Fruit fly (Drosophila melanogaster) whole organism, embryonic: ENCODE data around the gene sni.

ENCODE experiments used
- CG10274 ChIP-seq: fragments of 200-800 bp; sonication (Bioruptor generic); optimal IDR thresholded peaks from 3 replicates; lab custom pipeline; 2017; ENCODE audit warnings: missing biosample characterization, mild to moderate bottlenecking, missing genetic modification characterization
- CG10979 ChIP-seq: fragments of 200-800 bp; sonication (Bioruptor generic); optimal IDR thresholded peaks from 2 replicates; lab custom pipeline; 2018; ENCODE audit warnings: missing biosample characterization, mild to moderate bottlenecking, missing genetic modification characterization, moderate library complexity
- CG12769 ChIP-seq: fragments of 200-800 bp; sonication (Bioruptor generic); optimal IDR thresholded peaks from 2 replicates; lab custom pipeline; 2019; ENCODE audit warnings: missing biosample characterization, mild to moderate bottlenecking, missing genetic modification characterization, moderate library complexity
- CG13123 ChIP-seq: fragments of 200-800 bp; sonication (Bioruptor generic); optimal IDR thresholded peaks from 2 replicates; lab custom pipeline; 2016; ENCODE audit warnings: missing biosample characterization, missing genetic modification characterization
- CG14710 ChIP-seq: fragments of 200-800 bp; sonication (Bioruptor generic); optimal IDR thresholded peaks from 3 replicates; lab custom pipeline; 2019; ENCODE audit warnings: missing biosample characterization, mild to moderate bottlenecking, missing genetic modification characterization, moderate library complexity
- CG1603 ChIP-seq: fragments of 200-800 bp; sonication (Bioruptor generic); optimal IDR thresholded peaks from 2 replicates; lab custom pipeline; 2019; ENCODE audit warnings: missing biosample characterization, mild to moderate bottlenecking, missing genetic modification characterization, moderate library complexity
- CG17612 ChIP-seq: fragments of 200-800 bp; sonication (Bioruptor generic); IDR thresholded peaks from 2 replicates; pipeline ENCODE4 v1.3.6; 2022; ENCODE audit warnings: missing biosample characterization, missing genetic modification characterization
- CG17829 ChIP-seq: fragments of 200-800 bp; optimal IDR thresholded peaks from 2 replicates; lab custom pipeline; 2019; ENCODE audit warnings: missing biosample characterization, mild to moderate bottlenecking, missing genetic modification characterization, moderate library complexity
- CG1832 ChIP-seq: fragments of 200-800 bp; sonication (Bioruptor generic); optimal IDR thresholded peaks from 2 replicates; lab custom pipeline; 2017; ENCODE audit warnings: missing biosample characterization, mild to moderate bottlenecking, missing genetic modification characterization, inconsistent platforms
- CG2199 ChIP-seq: fragments of 200-800 bp; sonication (Bioruptor generic); IDR thresholded peaks from 3 replicates; pipeline ENCODE4 v1.3.6; 2022; ENCODE audit warnings: missing biosample characterization, missing genetic modification characterization
- CG2889 ChIP-seq: fragments of 200-800 bp; sonication (Bioruptor generic); IDR thresholded peaks from 3 replicates; pipeline ENCODE4 v1.3.6; 2022; ENCODE audit warnings: missing biosample characterization, missing genetic modification characterization
- CG30020 ChIP-seq: fragments of 200-800 bp; optimal IDR thresholded peaks from 2 replicates; lab custom pipeline; 2019; ENCODE audit warnings: missing biosample characterization, mild to moderate bottlenecking, missing genetic modification characterization, moderate library complexity
- CG31224 ChIP-seq: fragments of 200-800 bp; sonication (Bioruptor generic); IDR thresholded peaks from 2 replicates; pipeline ENCODE4 v1.3.6; 2022; ENCODE audit warnings: missing biosample characterization, missing genetic modification characterization
- CG31441 ChIP-seq: fragments of 200-800 bp; sonication (Bioruptor generic); IDR thresholded peaks from 2 replicates; pipeline ENCODE4 v1.3.6; 2022; ENCODE audit warnings: missing biosample characterization, missing genetic modification characterization
- CG3163 ChIP-seq: fragments of 200-800 bp; sonication (Bioruptor generic); optimal IDR thresholded peaks from 3 replicates; lab custom pipeline; 2016; ENCODE audit warnings: missing biosample characterization, missing genetic modification characterization
- CG42726 ChIP-seq: fragments of 200-800 bp; sonication (Bioruptor generic); IDR thresholded peaks from 2 replicates; pipeline ENCODE4 v1.3.6; 2022; ENCODE audit warnings: missing biosample characterization, missing genetic modification characterization; ENCODE audit not compliant: partially characterized antibody
- CG4328 ChIP-seq: fragments of 200-800 bp; sonication (Bioruptor generic); optimal IDR thresholded peaks from 3 replicates; lab custom pipeline; 2017; ENCODE audit warnings: missing biosample characterization, missing genetic modification reagents, missing genetic modification characterization
- CG4360 ChIP-seq: fragments of 200-800 bp; sonication (Bioruptor generic); IDR thresholded peaks from 2 replicates; pipeline ENCODE4 v1.3.6; 2022; ENCODE audit warnings: missing biosample characterization, missing genetic modification characterization
- CG8478 ChIP-seq: fragments of >200 bp; optimal IDR thresholded peaks from 2 replicates; lab custom pipeline; 2018
- CG8944 ChIP-seq: fragments of 200-800 bp; sonication (Bioruptor generic); optimal IDR thresholded peaks from 3 replicates; lab custom pipeline; 2016; ENCODE audit warnings: missing biosample characterization, missing genetic modification characterization
- D ChIP-seq, 2 experiments: fragments of 200-800 bp in 1 of 2; fragments of >200 bp in 1 of 2; sonication (Bioruptor generic) in 1 of 2; optimal IDR thresholded peaks; 2 replicates in 1 of 2; 3 replicates in 1 of 2; lab custom pipeline; 2017; ENCODE audit warnings: mild to moderate bottlenecking in 1 of 2, missing biosample characterization in 1 of 2, missing genetic modification characterization in 1 of 2, missing genetic modification reagents in 1 of 2
- Doc2 ChIP-seq: fragments of 200-800 bp; sonication (Bioruptor generic); IDR thresholded peaks from 2 replicates; pipeline ENCODE4 v1.3.6; 2022; ENCODE audit warnings: missing biosample characterization, missing genetic modification characterization
- Doc3 ChIP-seq: fragments of 200-800 bp; sonication (Bioruptor generic); IDR thresholded peaks from 3 replicates; pipeline ENCODE4 v1.3.6; 2022; ENCODE audit warnings: missing biosample characterization, missing genetic modification characterization; ENCODE audit not compliant: partially characterized antibody
- NC2β ChIP-seq: fragments of 200-800 bp; sonication (Bioruptor generic); optimal IDR thresholded peaks from 2 replicates; lab custom pipeline; 2016; ENCODE audit warnings: missing biosample characterization, missing genetic modification characterization
- Six4 ChIP-seq: fragments of 200-800 bp; sonication (Bioruptor generic); optimal IDR thresholded peaks from 2 replicates; lab custom pipeline; 2016; ENCODE audit warnings: missing biosample characterization, missing genetic modification characterization
- Trl ChIP-seq, 3 experiments: fragments of >200 bp in 2 of 3; fragments of 200-800 bp in 1 of 3; sonication (Bioruptor generic) in 1 of 3; optimal IDR thresholded peaks; 2 replicates in 1 of 3; 3 replicates in 2 of 3; lab custom pipeline; 2016 to 2017; ENCODE audit warnings: missing biosample characterization in 1 of 3, missing genetic modification characterization in 1 of 3
- Vsx1 ChIP-seq: fragments of 200-800 bp; sonication (Bioruptor generic); optimal IDR thresholded peaks from 2 replicates; lab custom pipeline; 2017; ENCODE audit warnings: missing biosample characterization, mild to moderate bottlenecking, missing genetic modification characterization, missing genetic modification reagents
- ara ChIP-seq: fragments of 200-800 bp; sonication (Bioruptor generic); IDR thresholded peaks from 2 replicates; pipeline ENCODE4 v1.3.6; 2022; ENCODE audit warnings: missing biosample characterization, missing genetic modification characterization
- cg ChIP-seq: fragments of 200-800 bp; sonication (Bioruptor generic); optimal IDR thresholded peaks from 3 replicates; lab custom pipeline; 2019; ENCODE audit warnings: missing biosample characterization, mild to moderate bottlenecking, missing genetic modification characterization, moderate library complexity
- chinmo ChIP-seq: fragments of 200-800 bp; sonication (Bioruptor generic); IDR thresholded peaks from 4 replicates; pipeline ENCODE4 v1.3.6; 2022; ENCODE audit warnings: missing biosample characterization, missing genetic modification characterization; ENCODE audit not compliant: partially characterized antibody
- crol ChIP-seq: fragments of 200-800 bp; sonication (Bioruptor generic); IDR thresholded peaks from 2 replicates; pipeline ENCODE4 v1.3.6; 2022; ENCODE audit warnings: missing biosample characterization, missing genetic modification characterization
- dysf ChIP-seq: fragments of 200-800 bp; sonication (Bioruptor generic); IDR thresholded peaks from 3 replicates; pipeline ENCODE4 v1.3.6; 2022; ENCODE audit warnings: missing biosample characterization, missing genetic modification characterization
- fd64A ChIP-seq: fragments of 200-800 bp; sonication (Bioruptor generic); optimal IDR thresholded peaks from 3 replicates; lab custom pipeline; 2018; ENCODE audit warnings: missing biosample characterization, mild to moderate bottlenecking, missing genetic modification characterization
- gem ChIP-seq: fragments of 200-800 bp; sonication (Bioruptor generic); optimal IDR thresholded peaks from 2 replicates; lab custom pipeline; 2019; ENCODE audit warnings: missing biosample characterization, mild to moderate bottlenecking, missing genetic modification characterization, moderate library complexity
- grn ChIP-seq: fragments of 200-800 bp; sonication (Bioruptor generic); optimal IDR thresholded peaks from 3 replicates; lab custom pipeline; 2017; ENCODE audit warnings: missing biosample characterization, missing genetic modification characterization
- lov ChIP-seq, 2 experiments: fragments of 200-800 bp in 1 of 2; fragments of >200 bp in 1 of 2; sonication (Bioruptor generic) in 1 of 2; IDR thresholded peaks in 1 of 2; optimal IDR thresholded peaks in 1 of 2; 2 replicates in 1 of 2; 3 replicates in 1 of 2; pipeline versions ENCODE4 v1.3.6 to Lab custom; 2017 to 2022; ENCODE audit warnings: missing biosample characterization in 1 of 2, missing genetic modification characterization in 1 of 2
- nom ChIP-seq: fragments of 200-800 bp; sonication (Bioruptor generic); optimal IDR thresholded peaks from 2 replicates; lab custom pipeline; 2017; ENCODE audit warnings: missing biosample characterization, missing genetic modification characterization, mild to moderate bottlenecking, moderate library complexity, missing genetic modification reagents
- pros ChIP-seq: fragments of 200-800 bp; sonication (Bioruptor generic); optimal IDR thresholded peaks from 3 replicates; lab custom pipeline; 2019; ENCODE audit warnings: missing biosample characterization, mild to moderate bottlenecking, missing genetic modification characterization, moderate library complexity
- row ChIP-seq: fragments of 200-800 bp; sonication (Bioruptor generic); IDR thresholded peaks from 3 replicates; pipeline ENCODE4 v1.3.6; 2022; ENCODE audit warnings: missing biosample characterization, missing genetic modification characterization
- sens ChIP-seq: fragments of 200-800 bp; sonication (Bioruptor generic); peaks from one replicate; lab custom pipeline; 2016; ENCODE audit warnings: missing biosample characterization, missing genetic modification characterization
- slbo ChIP-seq: fragments of 200-800 bp; sonication (Bioruptor generic); IDR thresholded peaks from 2 replicates; pipeline ENCODE4 v1.3.6; 2022; ENCODE audit warnings: missing biosample characterization, missing genetic modification characterization
- sna ChIP-seq: fragments of 200-800 bp; sonication (Bioruptor generic); IDR thresholded peaks from 2 replicates; pipeline ENCODE4 v1.3.6; 2022; ENCODE audit warnings: missing biosample characterization, missing genetic modification characterization; ENCODE audit not compliant: partially characterized antibody
- wor ChIP-seq: fragments of 200-800 bp; sonication (Bioruptor generic); IDR thresholded peaks from 2 replicates; pipeline ENCODE4 v1.3.6; 2022; ENCODE audit warnings: missing biosample characterization, missing genetic modification characterization
- yki ChIP-seq: fragments of >200 bp; optimal IDR thresholded peaks from 3 replicates; lab custom pipeline; 2018
- zen ChIP-seq: fragments of 200-800 bp; sonication (Bioruptor generic); optimal IDR thresholded peaks from 3 replicates; lab custom pipeline; 2018; ENCODE audit warnings: missing biosample characterization, mild to moderate bottlenecking, missing genetic modification characterization, moderate library complexity

sni gene

dm6 chrX:8215094-8215854 lies 28.5 kb downstream of the sni start (continued):
- no peak for TF ChIP-seq CG13123 (GFP tag; lab: Kevin White, UChicago)
- TF ChIP-seq Doc3 = no peak
- no peak for TF ChIP-seq CG1603 (tag; lab: Kevin White, UChicago)
- no peak for TF ChIP-seq Doc2
- no peak for TF ChIP-seq sna (GFP tag; lab: Robert Waterston, UW)
- TF ChIP-seq NC2β = no peak

- 0 out of 4 replicates have a peak, but pooled peaks have one; percentile 38 for TF ChIP-seq chinmo (GFP tag; lab: Robert Waterston, UW)
- peak; percentile 37 for TF ChIP-seq CG3163
- TF ChIP-seq CG4360 = peak; percentile 58
- peak; percentile 69 for TF ChIP-seq nom
- peak; percentile 66 for TF ChIP-seq CG8478 (lab: Kevin White, UChicago)
- peak; percentile 65 for TF ChIP-seq D (optimal IDR thresholded peaks at IDR 0.05; lab: Kevin White, UChicago)
- TF ChIP-seq D (GFP tag; optimal IDR thresholded peaks at IDR 0.05; lab: Kevin White, UChicago) = no peak
- peak; percentile 18 for TF ChIP-seq zen
- TF ChIP-seq Vsx1 (GFP tag; lab: Kevin White, UChicago) = peak; percentile 17
- no peak for TF ChIP-seq CG8944 (GFP tag; lab: Kevin White, UChicago)
- TF ChIP-seq CG1832 (GFP tag; lab: Kevin White, UChicago) = peak; percentile 45
- peak; percentile 18 for TF ChIP-seq pros
- peak; percentile 55 for TF ChIP-seq yki
- peak; percentile 87 for TF ChIP-seq cg (GFP tag; lab: Kevin White, UChicago)
- peak; percentile 48 for TF ChIP-seq grn
- TF ChIP-seq CG30020 (tag; lab: Kevin White, UChicago) = no peak
- TF ChIP-seq crol (GFP tag; lab: Robert Waterston, UW) = peak; percentile 75
- TF ChIP-seq dysf (GFP tag; lab: Robert Waterston, UW) = no peak
- TF ChIP-seq CG42726 = no peak
- no peak for TF ChIP-seq CG10274 (GFP tag; lab: Kevin White, UChicago)
- no peak for TF ChIP-seq CG31224 (GFP tag; lab: Robert Waterston, UW)
- TF ChIP-seq Trl (optimal IDR thresholded peaks at IDR 0.05; lab: Kevin White, UChicago) = peak; percentile 83 to 84
- no peak for TF ChIP-seq Trl (GFP tag; optimal IDR thresholded peaks at IDR 0.05; lab: Kevin White, UChicago)
These were observed 29.8 kb downstream of the sni start for dm6 chrX:8214017-8214416.

dm6 chrX:8211731-8212468 lies 31.9 kb downstream of the sni start:
- TF ChIP-seq gem (tag; lab: Kevin White, UChicago) = peak; percentile 11
- no peak for TF ChIP-seq CG2889 (GFP tag; lab: Robert Waterston, UW)
- TF ChIP-seq ara (GFP tag; lab: Robert Waterston, UW) = 0 out of 2 replicates have a peak, but pooled peaks have one; percentile 5
- no peak for TF ChIP-seq CG31224 (GFP tag; lab: Robert Waterston, UW)
- TF ChIP-seq Six4 (GFP tag; lab: Kevin White, UChicago) = no peak
- peak; percentile 9 for TF ChIP-seq CG14710
- TF ChIP-seq slbo = no peak
- no peak for TF ChIP-seq wor (GFP tag; lab: Robert Waterston, UW)
- 0 out of 3 replicates have a peak, but pooled peaks have one; percentile 21 for TF ChIP-seq row (GFP tag; lab: Robert Waterston, UW)
- no peak for TF ChIP-seq CG4328 (GFP tag; lab: Kevin White, UChicago)
- no peak for TF ChIP-seq CG31441
- no peak for TF ChIP-seq crol (GFP tag; lab: Robert Waterston, UW)
- TF ChIP-seq CG1603 (tag; lab: Kevin White, UChicago) = peak; percentile 21
- TF ChIP-seq CG10979 (tag; lab: Kevin White, UChicago) = peak; percentile 46
- no peak for TF ChIP-seq fd64A (GFP tag; lab: Kevin White, UChicago)
- TF ChIP-seq CG12769 (tag; lab: Kevin White, UChicago) = no peak
- TF ChIP-seq CG2199 (GFP tag; lab: Robert Waterston, UW) = no peak
- peak; percentile 48 for TF ChIP-seq sens (GFP tag; lab: Kevin White, UChicago)
- peak; percentile 5 for TF ChIP-seq CG17829
- no peak for TF ChIP-seq CG17612 (GFP tag; lab: Robert Waterston, UW)
- no peak for TF ChIP-seq Vsx1 (GFP tag; lab: Kevin White, UChicago)
- no peak for TF ChIP-seq lov (optimal IDR thresholded peaks at IDR 0.05; lab: Kevin White, UChicago)
- no peak for TF ChIP-seq lov (GFP tag; IDR thresholded peaks at IDR 0.05; lab: Robert Waterston, UW)
